Fruit fly (Drosophila melanogaster) whole organism, pupa: Measurements from ENCODE around the gene RpL37-1.

Experiments used
- CG10348 ChIP-seq: fragments of 200-800 bp; sonication (Bioruptor generic); IDR thresholded peaks from 2 replicates; pipeline ENCODE4 v1.3.6; 2022; ENCODE audit warnings: missing biosample characterization, missing genetic modification characterization
- CG12605 ChIP-seq: fragments of 200-800 bp; sonication (Bioruptor generic); IDR thresholded peaks from 2 replicates; pipeline ENCODE4 v1.3.6; 2022; ENCODE audit warnings: missing biosample characterization, missing genetic modification characterization
- CG13204 ChIP-seq: fragments of 200-800 bp; sonication (Bioruptor generic); optimal IDR thresholded peaks from 2 replicates; lab custom pipeline; 2018; ENCODE audit warnings: missing biosample characterization, mild to moderate bottlenecking, missing genetic modification characterization, moderate library complexity
- CG14655 ChIP-seq: fragments of 200-800 bp; sonication (Bioruptor generic); optimal IDR thresholded peaks from 3 replicates; lab custom pipeline; 2017; ENCODE audit warnings: mild to moderate bottlenecking, missing biosample characterization, missing genetic modification reagents, missing genetic modification characterization
- CG15710 ChIP-seq: fragments of 200-800 bp; sonication (Bioruptor generic); optimal IDR thresholded peaks from 2 replicates; lab custom pipeline; 2018; ENCODE audit warnings: missing biosample characterization, mild to moderate bottlenecking, missing genetic modification characterization, moderate library complexity
- CG17806 ChIP-seq: fragments of 200-800 bp; sonication (Bioruptor generic); optimal IDR thresholded peaks from 2 replicates; lab custom pipeline; 2018; ENCODE audit warnings: missing biosample characterization, mild to moderate bottlenecking, missing genetic modification characterization, moderate library complexity
- CG32121 ChIP-seq: fragments of 200-800 bp; sonication (Bioruptor generic); IDR thresholded peaks from 2 replicates; pipeline ENCODE4 v1.3.6; 2022; ENCODE audit warnings: missing biosample characterization, missing genetic modification characterization
- CG34367 ChIP-seq: fragments of 200-800 bp; sonication (Bioruptor generic); optimal IDR thresholded peaks from 2 replicates; lab custom pipeline; 2018; ENCODE audit warnings: missing biosample characterization, mild to moderate bottlenecking, missing genetic modification characterization
- CG4496 ChIP-seq: fragments of 200-800 bp; sonication (Bioruptor generic); IDR thresholded peaks from 3 replicates; pipeline ENCODE4 v1.3.6; 2022; ENCODE audit warnings: missing biosample characterization, missing genetic modification characterization
- CG8159 ChIP-seq: fragments of 200-800 bp; sonication (Bioruptor generic); optimal IDR thresholded peaks from 3 replicates; lab custom pipeline; 2018; ENCODE audit warnings: missing biosample characterization, mild to moderate bottlenecking, missing genetic modification characterization, moderate library complexity
- CG8301 ChIP-seq: fragments of 200-800 bp; sonication (Bioruptor generic); optimal IDR thresholded peaks from 2 replicates; lab custom pipeline; 2018; ENCODE audit warnings: missing biosample characterization, mild to moderate bottlenecking, missing genetic modification characterization
- CG9948 ChIP-seq: fragments of 200-800 bp; sonication (Bioruptor generic); optimal IDR thresholded peaks from 2 replicates; lab custom pipeline; 2018; ENCODE audit warnings: missing biosample characterization, mild to moderate bottlenecking, missing genetic modification characterization, moderate library complexity
- D1 ChIP-seq: fragments of 200-800 bp; sonication (Bioruptor generic); optimal IDR thresholded peaks from 2 replicates; lab custom pipeline; 2018; ENCODE audit warnings: missing biosample characterization, mild to moderate bottlenecking, missing genetic modification characterization, moderate library complexity
- EcR ChIP-seq: fragments of 200-800 bp; sonication (Bioruptor generic); optimal IDR thresholded peaks from 3 replicates; lab custom pipeline; 2019; ENCODE audit warnings: missing biosample characterization, missing genetic modification characterization, mild to moderate bottlenecking, moderate library complexity, missing genetic modification reagents
- Ets98B ChIP-seq: fragments of 200-800 bp; sonication (Bioruptor generic); IDR thresholded peaks from 2 replicates; pipeline ENCODE4 v1.3.6; 2022; ENCODE audit warnings: missing biosample characterization, missing genetic modification characterization
- Pif1A ChIP-seq: fragments of 200-800 bp; sonication (Bioruptor generic); optimal IDR thresholded peaks from 3 replicates; lab custom pipeline; 2016; ENCODE audit warnings: missing biosample characterization, missing genetic modification characterization
- Pif1B ChIP-seq: fragments of 200-800 bp; sonication (Bioruptor generic); optimal IDR thresholded peaks from 3 replicates; lab custom pipeline; 2016; ENCODE audit warnings: missing biosample characterization, missing genetic modification characterization
- Snoo ChIP-seq: fragments of 200-800 bp; sonication (Bioruptor generic); optimal IDR thresholded peaks from 3 replicates; lab custom pipeline; 2017; ENCODE audit warnings: missing biosample characterization, mild to moderate bottlenecking, missing genetic modification characterization, inconsistent platforms
- fd96Ca ChIP-seq: fragments of 200-800 bp; sonication (Bioruptor generic); IDR thresholded peaks from 3 replicates; pipeline ENCODE4 v1.3.6; 2022; ENCODE audit warnings: missing biosample characterization, missing genetic modification characterization
- gl ChIP-seq: fragments of 200-800 bp; sonication (Bioruptor generic); optimal IDR thresholded peaks from 2 replicates; lab custom pipeline; 2018; ENCODE audit warnings: missing biosample characterization, mild to moderate bottlenecking, missing genetic modification characterization
- rn ChIP-seq: fragments of 200-800 bp; sonication (Bioruptor generic); IDR thresholded peaks from 2 replicates; pipeline ENCODE4 v1.3.6; 2022; ENCODE audit warnings: missing biosample characterization, missing genetic modification characterization

Gene RpL37-1

DNA sequence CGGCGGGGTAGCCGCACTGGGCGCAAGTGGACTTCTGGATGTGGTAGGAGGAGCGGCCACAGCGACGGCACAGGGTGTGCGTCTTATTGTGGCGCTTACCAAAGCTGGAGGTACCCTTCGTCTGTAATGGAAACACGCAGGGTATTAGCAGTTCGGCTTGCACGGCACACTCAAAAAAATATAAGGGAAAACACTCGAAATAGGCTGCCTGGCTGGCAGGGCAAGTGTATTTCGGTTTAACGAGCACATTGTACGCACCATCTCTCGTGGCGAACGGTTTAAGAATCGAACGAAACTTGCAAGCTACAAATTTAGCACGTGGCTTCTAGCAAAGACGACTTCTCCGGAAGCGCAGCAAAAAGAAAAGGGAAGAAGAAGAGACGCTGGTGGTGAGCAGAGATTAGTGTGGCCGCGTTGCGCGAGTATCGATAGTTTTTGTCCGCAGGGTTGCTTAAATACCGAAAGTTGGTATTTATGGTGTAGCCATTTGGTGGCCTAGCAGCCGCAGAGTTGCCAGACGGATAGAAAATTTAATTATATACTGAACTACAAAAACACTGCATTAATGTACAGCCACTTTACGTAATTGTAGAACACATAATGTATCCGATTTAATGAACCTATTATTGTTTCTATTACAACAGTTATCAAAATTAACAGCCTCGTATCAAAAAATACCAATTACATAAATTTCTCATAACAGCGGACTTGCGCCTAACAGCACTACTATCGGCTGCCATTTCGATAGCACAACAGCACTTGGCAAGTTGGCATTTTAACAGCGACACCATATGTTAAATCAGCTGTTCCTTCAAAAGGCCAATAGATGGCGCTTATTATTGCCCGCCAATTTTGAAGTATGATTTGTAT, at the start of gene RpL37-1:
TSS of gene RpL37-1 (minus strand) at position 374 of the 870 bp plus-strand sequence.
- TF ChIP-seq CG34367 (tag; lab: Kevin White, UChicago), result peak; percentile 51
- TF ChIP-seq CG8159, result no peak
- no peak for TF ChIP-seq Pif1B (GFP tag; lab: Kevin White, UChicago)
- TF ChIP-seq rn, result peak; percentile 14; the same call in 1 of the 2 replicates
- TF ChIP-seq CG32121 (GFP tag; lab: Robert Waterston, UW), result 0 out of 2 replicates have a peak, but pooled peaks have one; percentile 33
- TF ChIP-seq CG12605, result no peak
- TF ChIP-seq CG8301, result no peak
- TF ChIP-seq gl (tag; lab: Kevin White, UChicago), result no peak
- peak; percentile 63 for TF ChIP-seq Snoo (tag; lab: Kevin White, UChicago)
- no peak for TF ChIP-seq CG10348 (GFP tag; lab: Robert Waterston, UW)
- no peak for TF ChIP-seq D1 (tag; lab: Kevin White, UChicago)
- TF ChIP-seq CG14655 (GFP tag; lab: Kevin White, UChicago), result no peak
- TF ChIP-seq Ets98B (GFP tag; lab: Robert Waterston, UW), result no peak
- TF ChIP-seq CG15710 (tag; lab: Kevin White, UChicago), result peak; percentile 9
- peak; percentile 37; the same call in 2 of the 3 replicates for TF ChIP-seq fd96Ca (GFP tag; lab: Robert Waterston, UW)
- no peak for TF ChIP-seq CG9948 (tag; lab: Kevin White, UChicago)
- TF ChIP-seq CG17806, result no peak
- peak; percentile 28 for TF ChIP-seq Pif1A (GFP tag; lab: Kevin White, UChicago)
- TF ChIP-seq CG13204, result no peak
- peak; percentile 67 for TF ChIP-seq CG4496
- TF ChIP-seq EcR (GFP tag; lab: Kevin White, UChicago), result no peak

DNA sequence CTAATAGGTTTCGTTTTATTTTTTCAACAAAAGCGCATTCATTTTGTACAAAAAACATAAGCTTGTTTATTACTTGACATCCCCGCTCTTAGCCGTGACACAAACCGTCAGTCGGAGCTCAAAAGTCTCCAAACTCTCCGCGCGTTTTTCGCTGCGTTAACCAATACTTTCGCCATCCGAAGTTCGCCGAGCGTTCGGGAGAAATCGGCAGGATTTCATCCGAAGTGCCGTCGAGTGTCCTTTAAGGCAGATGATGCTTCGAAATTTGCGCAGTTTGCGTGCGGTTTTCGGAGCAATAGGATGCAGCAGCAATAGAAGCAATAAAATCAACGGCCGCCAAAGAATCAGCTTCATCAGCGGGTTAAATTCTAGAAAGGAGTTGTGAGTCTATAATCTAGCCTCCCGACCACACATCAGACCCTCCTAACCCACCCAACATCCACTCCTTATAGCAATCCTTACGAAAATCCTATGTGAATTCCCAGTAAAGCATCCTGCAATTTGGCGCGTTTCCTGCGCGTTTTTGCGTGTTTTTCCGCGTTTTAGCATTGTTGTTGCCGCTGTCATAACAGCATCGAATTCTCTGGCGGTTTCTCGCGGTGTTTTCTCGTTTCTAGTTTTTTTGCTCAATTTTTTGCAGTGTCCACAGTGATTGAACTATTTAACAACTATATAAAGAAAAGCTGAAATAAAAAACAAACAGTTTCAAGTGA, 36.2 kb upstream of the RpL37-1 start, which contains the start of gene CG43737:
TSS of gene CG43737 (plus strand) at position 271 of the 713 bp plus-strand sequence.
- 0 out of 3 replicates have a peak, but pooled peaks have one; percentile 27 for TF ChIP-seq CG4496
- TF ChIP-seq CG34367 (tag; lab: Kevin White, UChicago), result no peak
- TF ChIP-seq EcR (GFP tag; lab: Kevin White, UChicago), result no peak

DNA sequence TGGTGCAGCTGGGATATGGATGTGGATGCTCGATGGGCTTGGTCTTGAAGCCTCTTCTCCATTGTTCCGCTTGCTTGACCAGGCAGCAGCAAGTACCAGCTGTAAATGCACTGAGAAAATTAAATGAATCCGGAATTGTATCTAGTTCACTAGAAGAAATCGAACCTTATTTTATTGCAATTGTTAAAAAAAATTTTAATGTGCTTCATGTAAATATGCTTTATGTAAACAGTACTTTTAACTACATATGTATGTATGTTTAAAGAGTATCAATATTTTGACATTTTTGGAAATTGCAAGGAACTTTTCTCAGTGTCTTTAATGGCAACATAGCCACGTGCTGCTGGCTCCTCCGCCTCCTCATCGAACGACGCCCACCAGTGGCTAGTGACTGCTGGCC, 25.7 kb upstream of the RpL37-1 start:
- TF ChIP-seq D1 (tag; lab: Kevin White, UChicago), result no peak
- 0 out of 3 replicates have a peak, but pooled peaks have one; percentile 32 for TF ChIP-seq CG4496
- TF ChIP-seq CG32121 (GFP tag; lab: Robert Waterston, UW), result 0 out of 2 replicates have a peak, but pooled peaks have one; percentile 19
- TF ChIP-seq CG14655 (GFP tag; lab: Kevin White, UChicago), result peak; percentile 70
- TF ChIP-seq CG8301, result peak; percentile 72
- TF ChIP-seq, all 21 proteins: peak for 4

DNA sequence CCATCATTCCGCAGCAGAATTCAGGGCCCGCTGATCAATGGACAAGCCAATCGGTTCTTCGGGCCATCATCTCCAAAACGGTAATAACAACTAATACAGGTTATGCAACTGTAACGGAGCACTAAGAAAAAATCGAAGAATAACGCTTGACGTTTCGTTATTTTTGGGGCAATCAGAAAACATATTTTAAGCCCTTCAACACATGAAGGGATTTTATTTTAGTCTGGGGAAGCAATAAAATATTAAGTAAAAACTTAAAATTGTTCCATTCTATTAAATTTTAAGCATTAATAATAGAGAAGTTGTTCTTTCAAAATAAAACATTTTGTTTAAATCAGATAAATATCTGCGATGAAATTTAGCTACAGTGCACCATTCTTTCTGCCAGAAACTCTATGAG, 24.2 kb upstream of the RpL37-1 start:
- TF ChIP-seq CG34367 (tag; lab: Kevin White, UChicago), result no peak
- peak; percentile 63 for TF ChIP-seq CG8301
- TF ChIP-seq CG9948 (tag; lab: Kevin White, UChicago), result no peak
- peak; percentile 63 for TF ChIP-seq CG14655 (GFP tag; lab: Kevin White, UChicago)

DNA sequence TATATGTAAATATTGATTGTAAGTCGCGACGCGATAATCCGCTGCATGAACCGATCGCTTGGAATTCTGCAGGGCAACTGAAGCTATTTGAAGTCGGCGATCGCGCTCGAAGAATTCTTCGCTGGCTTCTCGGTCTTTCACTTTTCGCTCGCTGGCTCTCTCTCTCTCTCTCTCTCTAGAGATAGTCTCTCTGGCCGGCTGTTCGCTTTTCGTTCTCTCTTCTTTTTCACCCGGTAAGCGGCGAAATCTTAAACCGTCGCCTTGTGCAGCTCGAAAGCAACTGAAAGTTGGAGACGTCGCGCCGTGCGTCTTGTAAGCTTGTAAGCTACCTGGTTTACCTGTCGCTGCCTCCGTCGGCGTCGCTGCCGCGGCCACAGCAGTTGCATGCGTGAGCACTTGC, 23.8 kb upstream of the RpL37-1 start, which contains the start of gene CG9095:
TSS of gene CG9095 (minus strand) at position 285 of the 400 bp plus-strand sequence.
- TF ChIP-seq CG8301, result no peak
- no peak for TF ChIP-seq Pif1B (GFP tag; lab: Kevin White, UChicago)
- TF ChIP-seq EcR (GFP tag; lab: Kevin White, UChicago), result no peak
- TF ChIP-seq fd96Ca (GFP tag; lab: Robert Waterston, UW), result peak; percentile 17; the same call in 1 of the 3 replicates
- TF ChIP-seq Ets98B (GFP tag; lab: Robert Waterston, UW), result 0 out of 2 replicates have a peak, but pooled peaks have one; percentile 5
- 0 out of 3 replicates have a peak, but pooled peaks have one; percentile 45 for TF ChIP-seq CG4496
- TF ChIP-seq Pif1A (GFP tag; lab: Kevin White, UChicago), result peak; percentile 3
- TF ChIP-seq, all 21 proteins: peak for 4

DNA sequence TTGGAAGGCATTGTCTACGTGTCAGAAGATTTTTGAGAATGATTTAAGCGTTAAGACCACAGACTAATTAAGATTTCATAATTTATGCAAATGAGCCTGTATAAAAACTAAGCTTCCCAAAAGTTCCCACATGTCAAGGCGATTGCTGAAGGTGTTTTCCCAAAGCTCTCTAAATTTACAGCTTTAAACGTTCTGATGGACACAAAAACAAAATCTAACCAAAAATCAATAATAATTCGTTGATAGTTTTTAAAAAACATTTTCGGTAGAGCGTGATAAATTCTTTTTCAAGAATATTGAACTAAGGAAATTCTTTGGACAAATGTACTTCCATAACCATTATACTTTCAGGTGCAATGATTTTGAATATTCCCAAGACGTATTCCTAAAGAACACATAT, 22.9 kb upstream of the RpL37-1 start:
- TF ChIP-seq CG14655 (GFP tag; lab: Kevin White, UChicago), result peak; percentile 0
- TF ChIP-seq gl (tag; lab: Kevin White, UChicago), result no peak
